Fruit fly (Drosophila melanogaster) whole organism, prepupa: ENCODE measurements around the gene CG2816.

Experiments
- CG10669 ChIP-seq: fragments of 200-800 bp; sonication (Bioruptor generic); optimal IDR thresholded peaks from 3 replicates; lab custom pipeline; 2018; ENCODE audit warnings: missing biosample characterization, mild to moderate bottlenecking, missing genetic modification characterization, moderate library complexity
- CG11762 ChIP-seq: fragments of 200-800 bp; sonication (Bioruptor generic); optimal IDR thresholded peaks from 3 replicates; lab custom pipeline; 2016; ENCODE audit warnings: missing biosample characterization, missing genetic modification characterization; ENCODE audit not compliant: insufficient read depth
- CG16779 ChIP-seq: fragments of 200-800 bp; sonication (Bioruptor generic); optimal IDR thresholded peaks from 3 replicates; lab custom pipeline; 2017; ENCODE audit warnings: missing biosample characterization, mild to moderate bottlenecking, missing genetic modification characterization
- CG6163 ChIP-seq: fragments of 200-800 bp; sonication (Bioruptor generic); IDR thresholded peaks from 3 replicates; pipeline ENCODE4 v1.3.6; 2022; ENCODE audit warnings: missing biosample characterization, missing genetic modification characterization
- Eip93F ChIP-seq: fragments of 200-800 bp; sonication (Bioruptor generic); optimal IDR thresholded peaks from 2 replicates; lab custom pipeline; 2016; ENCODE audit warnings: missing biosample characterization, mild to moderate bottlenecking, missing genetic modification characterization
- Met ChIP-seq: fragments of 200-800 bp; sonication (Bioruptor generic); optimal IDR thresholded peaks from 3 replicates; lab custom pipeline; 2016; ENCODE audit warnings: missing biosample characterization, missing genetic modification characterization
- Sox14 ChIP-seq: fragments of 200-800 bp; sonication (Bioruptor generic); optimal IDR thresholded peaks from 3 replicates; lab custom pipeline; 2016; ENCODE audit warnings: missing biosample characterization, missing genetic modification characterization
- cyc ChIP-seq: fragments of 200-800 bp; sonication (Bioruptor generic); optimal IDR thresholded peaks from 3 replicates; lab custom pipeline; 2016; ENCODE audit warnings: missing biosample characterization, missing genetic modification characterization
- eg ChIP-seq: fragments of 200-800 bp; sonication (Bioruptor generic); IDR thresholded peaks from 3 replicates; pipeline ENCODE4 v1.3.6; 2022; ENCODE audit warnings: missing biosample characterization, missing genetic modification characterization
- topi ChIP-seq: fragments of 200-800 bp; sonication (Bioruptor generic); optimal IDR thresholded peaks from 3 replicates; lab custom pipeline; 2016; ENCODE audit warnings: missing biosample characterization, missing genetic modification characterization

- TF ChIP-seq Met (GFP tag; lab: Kevin White, UChicago) (no peak), Sox14 (GFP tag; lab: Kevin White, UChicago) (no peak), Eip93F (GFP tag; lab: Kevin White, UChicago) (no peak), CG16779 (tag; lab: Kevin White, UChicago) (no peak), cyc (GFP tag; lab: Kevin White, UChicago) (no peak), CG6163 (GFP tag; lab: Robert Waterston, UW) (no peak), topi (GFP tag; lab: Kevin White, UChicago) (no peak), eg (GFP tag; lab: Robert Waterston, UW) (no peak), CG10669 (GFP tag; lab: Kevin White, UChicago) (no peak), CG11762 (no peak)
Observed at dm6 chr2L:3669034-3669433, 34.4 kb upstream of the CG2816 start, which contains the start of gene Sfp24Bd.
